Fruit fly (Drosophila melanogaster) whole organism, adult: ENCODE results near the gene CG6527.

Source experiments
- CG11617 ChIP-seq: fragments of 200-800 bp; sonication (Bioruptor generic); optimal IDR thresholded peaks from 2 replicates; lab custom pipeline; 2017; ENCODE audit warnings: mild to moderate bottlenecking, missing biosample characterization, missing genetic modification reagents, missing genetic modification characterization
- CG12768 ChIP-seq: fragments of 200-800 bp; sonication (Bioruptor generic); optimal IDR thresholded peaks from 2 replicates; lab custom pipeline; 2017; ENCODE audit warnings: missing biosample characterization, missing genetic modification characterization, mild to moderate bottlenecking, moderate library complexity, missing genetic modification reagents
- CG14711 ChIP-seq: fragments of 200-800 bp; sonication (Bioruptor generic); optimal IDR thresholded peaks from 2 replicates; lab custom pipeline; 2018; ENCODE audit warnings: missing biosample characterization, mild to moderate bottlenecking, missing genetic modification characterization, moderate library complexity
- CG1620 ChIP-seq: fragments of 200-800 bp; sonication (Bioruptor generic); optimal IDR thresholded peaks from 2 replicates; lab custom pipeline; 2016; ENCODE audit warnings: missing biosample characterization, missing genetic modification characterization
- CG33017 ChIP-seq: fragments of 200-800 bp; sonication (Bioruptor generic); optimal IDR thresholded peaks from 2 replicates; lab custom pipeline; 2018; ENCODE audit warnings: missing biosample characterization, mild to moderate bottlenecking, missing genetic modification characterization, moderate library complexity
- CG5204 ChIP-seq: fragments of 200-800 bp; sonication (Bioruptor generic); optimal IDR thresholded peaks from 2 replicates; lab custom pipeline; 2016; ENCODE audit warnings: missing biosample characterization, missing genetic modification characterization
- CG7045 ChIP-seq: fragments of 200-800 bp; sonication (Bioruptor generic); optimal IDR thresholded peaks from 2 replicates; lab custom pipeline; 2017; ENCODE audit warnings: missing biosample characterization, mild to moderate bottlenecking, missing genetic modification characterization
- CG7101 ChIP-seq: fragments of 200-800 bp; sonication (Bioruptor generic); optimal IDR thresholded peaks from 2 replicates; lab custom pipeline; 2018; ENCODE audit warnings: missing biosample characterization, mild to moderate bottlenecking, missing genetic modification characterization, moderate library complexity
- Clk ChIP-seq: fragments of 200-800 bp; sonication (Bioruptor generic); optimal IDR thresholded peaks from 2 replicates; lab custom pipeline; 2017; ENCODE audit warnings: missing biosample characterization, missing genetic modification characterization
- Crg-1 ChIP-seq: fragments of 200-800 bp; sonication (Bioruptor generic); optimal IDR thresholded peaks from 2 replicates; lab custom pipeline; 2016; ENCODE audit warnings: missing biosample characterization, missing genetic modification characterization
- Hr96 ChIP-seq: fragments of 200-800 bp; sonication (Bioruptor generic); optimal IDR thresholded peaks from 2 replicates; lab custom pipeline; 2016; ENCODE audit warnings: missing biosample characterization, missing genetic modification characterization
- Mnt ChIP-seq: fragments of 200-800 bp; sonication (Bioruptor generic); optimal IDR thresholded peaks from 2 replicates; lab custom pipeline; 2016; ENCODE audit warnings: missing biosample characterization, mild to moderate bottlenecking, missing genetic modification characterization
- bab1 ChIP-seq: fragments of 200-800 bp; sonication (Bioruptor generic); optimal IDR thresholded peaks from 3 replicates; lab custom pipeline; 2019; ENCODE audit warnings: missing biosample characterization, mild to moderate bottlenecking, missing genetic modification characterization, moderate library complexity
- cic ChIP-seq: fragments of 200-800 bp; sonication (Bioruptor generic); optimal IDR thresholded peaks from 2 replicates; lab custom pipeline; 2017; ENCODE audit warnings: missing biosample characterization, mild to moderate bottlenecking, missing genetic modification characterization, moderate library complexity
- cnc ChIP-seq, 2 experiments: fragments of >200 bp; optimal IDR thresholded peaks; 2 replicates each; lab custom pipeline; 2017
- kay ChIP-seq: fragments of 200-800 bp; sonication (Bioruptor generic); peaks from one replicate; lab custom pipeline; 2016; ENCODE audit warnings: missing biosample characterization, missing genetic modification characterization, borderline replicate concordance
- ovo ChIP-seq: fragments of 200-800 bp; sonication (Bioruptor generic); optimal IDR thresholded peaks from 2 replicates; lab custom pipeline; 2016; ENCODE audit warnings: missing biosample characterization, missing genetic modification characterization
- pad ChIP-seq: fragments of 200-800 bp; sonication (Bioruptor generic); optimal IDR thresholded peaks from 3 replicates; lab custom pipeline; 2017; ENCODE audit warnings: missing biosample characterization, missing genetic modification characterization, mild to moderate bottlenecking, moderate library complexity, missing genetic modification reagents
- tj ChIP-seq: fragments of 200-800 bp; sonication (Bioruptor generic); optimal IDR thresholded peaks from 3 replicates; lab custom pipeline; 2017; ENCODE audit warnings: missing biosample characterization, mild to moderate bottlenecking, missing genetic modification characterization, moderate library complexity
- toe ChIP-seq: fragments of 200-800 bp; sonication (Bioruptor generic); optimal IDR thresholded peaks from 2 replicates; lab custom pipeline; 2016; ENCODE audit warnings: missing biosample characterization, missing genetic modification characterization

The CG6527 gene

dm6 chr3L:10550846-10551466 lies 7.9 kb downstream of the CG6527 start:
- no peak for TF ChIP-seq bab1 (GFP tag; lab: Kevin White, UChicago)
- no peak for TF ChIP-seq CG12768 (GFP tag; lab: Kevin White, UChicago)
- TF ChIP-seq Hr96 (GFP tag; lab: Kevin White, UChicago): no peak
- no peak for TF ChIP-seq CG5204 (GFP tag; lab: Kevin White, UChicago)
- TF ChIP-seq toe (GFP tag; lab: Kevin White, UChicago): no peak
- no peak for TF ChIP-seq Mnt (GFP tag; lab: Kevin White, UChicago)
- TF ChIP-seq CG7045 (GFP tag; lab: Kevin White, UChicago): no peak
- no peak for TF ChIP-seq CG1620 (GFP tag; lab: Kevin White, UChicago)
- no peak for TF ChIP-seq pad
- no peak for TF ChIP-seq CG14711
- TF ChIP-seq tj (GFP tag; lab: Kevin White, UChicago): no peak
- TF ChIP-seq kay (GFP tag; lab: Kevin White, UChicago): no peak
- TF ChIP-seq Clk (GFP tag; lab: Kevin White, UChicago): no peak
- TF ChIP-seq ovo: no peak

dm6 chr3L:10550069-10550468 lies 8.8 kb downstream of the CG6527 start:
- TF ChIP-seq kay (GFP tag; lab: Kevin White, UChicago) (no peak), Clk (GFP tag; lab: Kevin White, UChicago) (no peak), tj (GFP tag; lab: Kevin White, UChicago) (no peak), cnc (optimal IDR thresholded peaks at IDR 0.05; lab: Kevin White, UChicago) (no peak), CG5204 (GFP tag; lab: Kevin White, UChicago) (no peak), bab1 (GFP tag; lab: Kevin White, UChicago) (no peak), Hr96 (GFP tag; lab: Kevin White, UChicago) (no peak), Crg-1 (GFP tag; lab: Kevin White, UChicago) (no peak), CG12768 (GFP tag; lab: Kevin White, UChicago) (no peak), Mnt (GFP tag; lab: Kevin White, UChicago) (no peak), CG7101 (tag; lab: Kevin White, UChicago) (no peak), pad (no peak), CG14711 (no peak), CG11617 (no peak), cic (GFP tag; lab: Kevin White, UChicago) (no peak), CG7045 (GFP tag; lab: Kevin White, UChicago) (no peak)

DNA sequence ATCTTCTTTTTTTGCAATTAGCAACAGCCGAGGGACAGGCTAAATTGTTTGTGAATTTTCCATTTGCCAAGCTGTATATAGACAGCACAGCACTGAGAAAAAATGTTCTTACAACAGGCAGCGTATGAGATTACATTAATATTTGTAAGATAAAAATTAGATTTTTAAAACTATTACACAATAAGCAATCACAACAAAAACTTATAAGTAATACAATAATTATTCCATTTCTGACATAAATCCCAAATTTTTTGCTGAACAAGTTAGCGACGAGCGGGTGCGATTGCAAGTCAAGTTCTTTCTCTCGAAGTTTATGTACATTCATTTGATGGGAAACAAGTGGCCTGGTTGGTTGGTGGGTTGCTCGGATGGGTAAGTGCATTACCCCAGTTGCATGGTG lies 13.9 kb downstream of the CG6527 start:
- TF ChIP-seq CG11617 (no peak), cnc (optimal IDR thresholded peaks at IDR 0.05; lab: Kevin White, UChicago) (no peak), ovo (no peak)

DNA sequence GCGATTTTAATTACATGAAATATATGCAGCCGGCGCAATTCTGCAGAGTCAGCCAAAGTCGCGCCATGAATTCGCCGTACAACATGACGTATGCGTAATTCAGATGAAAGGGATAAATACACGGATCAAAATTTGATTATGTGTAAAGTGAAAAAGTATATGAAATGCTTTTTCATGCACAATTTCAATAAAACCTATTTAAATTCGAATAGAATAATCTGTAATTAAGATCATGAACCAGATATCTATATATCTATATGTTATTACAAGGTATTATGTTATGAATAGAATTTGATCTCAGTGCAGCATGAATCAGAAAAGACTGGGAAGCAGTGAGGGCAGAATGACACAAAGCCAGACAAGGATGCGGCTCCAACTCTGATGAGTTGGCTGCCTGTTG lies 14.5 kb downstream of the CG6527 start:
- TF ChIP-seq CG1620 (GFP tag; lab: Kevin White, UChicago) (no peak), tj (GFP tag; lab: Kevin White, UChicago) (no peak)

DNA sequence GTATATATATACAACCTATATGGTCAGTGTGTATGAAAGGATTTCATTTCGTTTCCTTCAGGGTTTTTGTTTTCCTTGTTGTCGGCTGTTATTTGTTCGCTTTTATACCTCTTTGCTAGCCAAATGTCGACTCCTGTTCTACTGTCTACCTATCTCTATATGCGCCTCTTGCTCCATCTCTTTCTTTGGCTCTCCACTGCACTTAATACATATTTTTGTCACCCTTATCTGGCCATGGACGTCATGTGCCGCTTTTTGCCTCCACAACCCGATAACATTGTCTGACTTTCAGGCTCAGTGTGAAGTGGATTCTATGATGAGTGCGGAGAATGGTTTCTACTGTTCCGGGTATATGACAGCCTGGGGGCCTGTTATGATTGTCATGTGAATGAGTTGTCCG lies 18.0 kb downstream of the CG6527 start:
- TF ChIP-seq kay (GFP tag; lab: Kevin White, UChicago) (no peak), ovo (no peak), CG5204 (GFP tag; lab: Kevin White, UChicago) (no peak), CG7101 (tag; lab: Kevin White, UChicago) (no peak), CG11617 (no peak), CG33017 (tag; lab: Kevin White, UChicago) (no peak), Mnt (GFP tag; lab: Kevin White, UChicago) (no peak), Clk (GFP tag; lab: Kevin White, UChicago) (no peak), Crg-1 (GFP tag; lab: Kevin White, UChicago) (no peak), pad (no peak), CG7045 (GFP tag; lab: Kevin White, UChicago) (no peak), bab1 (GFP tag; lab: Kevin White, UChicago) (no peak), toe (GFP tag; lab: Kevin White, UChicago) (no peak), Hr96 (GFP tag; lab: Kevin White, UChicago) (no peak), CG1620 (GFP tag; lab: Kevin White, UChicago) (no peak), CG12768 (GFP tag; lab: Kevin White, UChicago) (no peak), CG14711 (no peak), tj (GFP tag; lab: Kevin White, UChicago) (no peak)

dm6 chr3L:10538290-10538689 lies 20.6 kb downstream of the CG6527 start:
- TF ChIP-seq CG5204 (GFP tag; lab: Kevin White, UChicago) (no peak), tj (GFP tag; lab: Kevin White, UChicago) (no peak), cic (GFP tag; lab: Kevin White, UChicago) (no peak), CG7101 (tag; lab: Kevin White, UChicago) (no peak), ovo (no peak), toe (GFP tag; lab: Kevin White, UChicago) (no peak)

- TF ChIP-seq ovo (no peak), kay (GFP tag; lab: Kevin White, UChicago) (peak; percentile 40)
Observed at dm6 chr3L:10536297-10536696, 22.6 kb downstream of the CG6527 start.
